Worm (Caenorhabditis elegans) whole organism, midembryonic: ENCODE results near the gene srj-39.

Experiments used
- T22C8.4 ChIP-seq: fragments of 200-800 bp; sonication (Bioruptor generic); IDR thresholded peaks from 2 replicates; pipeline ENCODE4 v1.3.6; 2022; ENCODE audit warnings: missing genetic modification characterization, missing compliant biosample characterization
- flt-1 ChIP-seq: fragments of 200-800 bp; sonication (Bioruptor generic); IDR thresholded peaks from 2 replicates; pipeline ENCODE4 v1.3.6; 2022; ENCODE audit warnings: missing genetic modification characterization, missing compliant biosample characterization
- klf-2 ChIP-seq: fragments of 200-800 bp; sonication (Bioruptor generic); conservative IDR thresholded peaks from 2 replicates; pipeline ENCODE4 v1.3.6; 2022; ENCODE audit warnings: missing genetic modification reagents, missing genetic modification characterization, missing compliant biosample characterization
- ref-1 ChIP-seq: fragments of 200-800 bp; sonication (Bioruptor generic); conservative IDR thresholded peaks from 2 replicates; pipeline ENCODE4 v1.3.6; 2022; ENCODE audit warnings: missing genetic modification reagents, missing genetic modification characterization, missing compliant biosample characterization
- tab-1 ChIP-seq: fragments of 200-800 bp; sonication (Bioruptor generic); IDR thresholded peaks from 2 replicates; pipeline ENCODE4 v1.3.6; 2022; ENCODE audit warnings: missing genetic modification characterization, missing compliant biosample characterization
- ztf-23 ChIP-seq: fragments of 200-800 bp; sonication (Bioruptor generic); IDR thresholded peaks from 2 replicates; pipeline ENCODE4 v1.3.6; 2022; ENCODE audit warnings: missing genetic modification reagents, missing genetic modification characterization, missing compliant biosample characterization
- ztf-29 ChIP-seq: fragments of 200-800 bp; sonication (Bioruptor generic); IDR thresholded peaks from 2 replicates; pipeline ENCODE4 v1.3.6; 2022; ENCODE audit warnings: missing genetic modification reagents, missing genetic modification characterization, missing compliant biosample characterization

DNA sequence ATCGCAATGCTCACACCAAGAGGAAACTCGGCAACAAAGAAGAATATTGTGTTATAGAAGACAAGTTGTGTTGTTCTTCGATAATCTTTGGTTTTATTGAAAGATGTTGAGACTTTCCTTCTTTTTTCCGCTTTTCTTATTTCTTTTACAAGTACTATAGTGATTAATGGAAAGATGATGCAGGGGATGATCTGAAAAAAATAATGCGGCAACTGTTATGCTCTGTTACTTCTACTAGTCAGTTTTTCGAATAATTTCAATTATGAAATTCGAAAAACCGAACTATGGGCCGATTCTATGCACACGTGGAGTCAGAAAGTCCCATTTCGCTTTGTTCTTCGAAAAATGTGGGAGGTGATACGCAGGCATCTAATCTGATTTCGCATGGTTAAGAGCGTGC lies 2.3 kb downstream of the srj-39 start:
- TF ChIP-seq flt-1 (no peak), klf-2 (no peak), T22C8.4 (GFP tag; lab: Robert Waterston, UW) (no peak), ref-1 (GFP tag; lab: Robert Waterston, UW) (no peak), tab-1 (GFP tag; lab: Robert Waterston, UW) (no peak), ztf-29 (GFP tag; lab: Robert Waterston, UW) (no peak), ztf-23 (no peak)
